Worm (Caenorhabditis elegans): ENCODE measurements around the gene orc-5.

Gene orc-5

DNA sequence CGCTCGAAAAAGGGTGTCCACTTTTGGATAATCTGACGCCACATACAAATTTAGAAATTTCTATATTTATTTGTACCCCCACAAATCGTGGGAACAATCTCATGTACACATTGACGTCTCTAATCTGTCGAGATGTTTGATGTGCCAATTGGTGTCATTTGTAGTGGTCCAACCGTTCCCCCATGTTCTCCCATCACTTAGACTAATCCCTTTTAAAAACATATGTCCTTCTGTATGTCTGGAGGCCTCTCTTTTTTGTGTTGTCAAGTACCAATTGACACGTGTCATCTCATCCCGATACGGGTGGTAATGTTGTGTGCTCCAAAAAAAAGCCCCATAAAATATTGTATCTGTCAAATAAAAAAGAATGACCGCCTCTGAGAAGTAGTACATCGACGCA, 10.9 kb upstream of the orc-5 start:
- TF ChIP-seq let-526 (GFP tag; IDR thresholded peaks at IDR 0.05) (no peak), fkh-3 (tag; optimal IDR thresholded peaks at IDR 0.05) (no peak), hmg-1.2 (GFP tag; IDR thresholded peaks at IDR 0.05) (no peak), bed-1 (GFP tag; IDR thresholded peaks at IDR 0.05) (no peak), cebp-1 (GFP tag; IDR thresholded peaks at IDR 0.05) (no peak), cebp-1 (tag; optimal IDR thresholded peaks at IDR 0.05) (no peak), lsy-27 (tag; optimal IDR thresholded peaks at IDR 0.05; ENCODE audit: borderline replicate concordance, insufficient read depth) (no peak), B0035.1 (tag; optimal IDR thresholded peaks at IDR 0.05) (no peak), sdz-38 (tag; optimal IDR thresholded peaks at IDR 0.05) (no peak), nhr-80 (tag; optimal IDR thresholded peaks at IDR 0.05) (no peak), pha-4 (tag; optimal IDR thresholded peaks at IDR 0.05) (no peak), hmg-20 (GFP tag; IDR thresholded peaks at IDR 0.05) (no peak), ztf-25 (GFP tag; IDR thresholded peaks at IDR 0.05) (no peak), hsf-1 (GFP tag; IDR thresholded peaks at IDR 0.05) (no peak), die-1 (tag; optimal IDR thresholded peaks at IDR 0.05) (no peak), hlh-26 (GFP tag; conservative IDR thresholded peaks at IDR 0.05) (no peak), madf-3 (GFP tag; IDR thresholded peaks at IDR 0.05) (no peak)

- no peak for TF ChIP-seq ets-4 (GFP tag; optimal IDR thresholded peaks at IDR 0.05)
- TF ChIP-seq F10E7.11 (tag; optimal IDR thresholded peaks at IDR 0.05): no peak
- TF ChIP-seq F23B12.7 (tag; optimal IDR thresholded peaks at IDR 0.05; ENCODE audit: insufficient read depth): no peak
- TF ChIP-seq bed-1 (GFP tag; IDR thresholded peaks at IDR 0.05): no peak
Measured at ce11 chrIV:10744475-10744874, 10.1 kb upstream of the orc-5 start, which contains the start of gene T25B9.3. Gene T25B9.3, plus strand, starts transcription at chrIV:10744775.

ce11 chrIV:10738328-10738727, 3.9 kb upstream of the orc-5 start, which contains the start of gene ssp-34:
Gene ssp-34, minus strand, starts transcription at chrIV:10738602.
- TF ChIP-seq let-526 (GFP tag; IDR thresholded peaks at IDR 0.05): no peak
- TF ChIP-seq nfya-1 (tag; optimal IDR thresholded peaks at IDR 0.05; ENCODE audit: borderline replicate concordance, insufficient read depth): no peak
- no peak for TF ChIP-seq F55B11.4 (tag; optimal IDR thresholded peaks at IDR 0.05; ENCODE audit: borderline replicate concordance, insufficient read depth)
- TF ChIP-seq sdz-38 (tag; optimal IDR thresholded peaks at IDR 0.05): no peak
- TF ChIP-seq F37B4.10 (GFP tag; IDR thresholded peaks at IDR 0.05): no peak
- no peak for TF ChIP-seq F52B5.7 (tag; optimal IDR thresholded peaks at IDR 0.05)
- no peak for TF ChIP-seq Y53F4B.3 (GFP tag; IDR thresholded peaks at IDR 0.05)
- TF ChIP-seq ztf-25 (GFP tag; IDR thresholded peaks at IDR 0.05): no peak
- no peak for TF ChIP-seq snpc-3.4 (tag; optimal IDR thresholded peaks at IDR 0.05)
- no peak for TF ChIP-seq B0019.2 (GFP tag; conservative IDR thresholded peaks at IDR 0.05)
- TF ChIP-seq ceh-91 (GFP tag; IDR thresholded peaks at IDR 0.05): no peak
- TF ChIP-seq hlh-26 (GFP tag; conservative IDR thresholded peaks at IDR 0.05): no peak
- no peak for TF ChIP-seq Y56A3A.18 (GFP tag; IDR thresholded peaks at IDR 0.05)
- no peak for TF ChIP-seq let-607 (tag; optimal IDR thresholded peaks at IDR 0.05)
- no peak for TF ChIP-seq hmg-20 (GFP tag; IDR thresholded peaks at IDR 0.05)
- TF ChIP-seq ceh-40 (GFP tag; IDR thresholded peaks at IDR 0.05): no peak
- TF ChIP-seq lin-54 (GFP tag; optimal IDR thresholded peaks at IDR 0.05): no peak
- no peak for TF ChIP-seq rec-8 (tag; optimal IDR thresholded peaks at IDR 0.05)
- no peak for TF ChIP-seq rcor-1 (GFP tag; IDR thresholded peaks at IDR 0.05)
- TF ChIP-seq ceh-27 (GFP tag; optimal IDR thresholded peaks at IDR 0.05): no peak

Measured in whole organism, young adult.